Worm (Caenorhabditis elegans) whole organism, mixed stage, embryonic: ENCODE results near the gene wrt-4.

Source experiments
- M03D4.4 ChIP-seq: sonication (generic microtip); optimal IDR thresholded peaks from 2 replicates; lab custom pipeline; 2017; ENCODE audit warnings: mild to moderate bottlenecking, missing genetic modification characterization, missing compliant biosample characterization
- bed-3 ChIP-seq: fragments of 200-800 bp; sonication (Bioruptor generic); optimal IDR thresholded peaks from 3 replicates; lab custom pipeline; 2018; ENCODE audit warnings: mild to moderate bottlenecking, missing genetic modification characterization, moderate library complexity, missing compliant biosample characterization
- blmp-1 ChIP-seq: fragments of 150-350 bp; optimal IDR thresholded peaks from 2 replicates; lab custom pipeline; 2014; ENCODE audit warnings: missing biosample characterization, missing genetic modification characterization
- ceh-39 ChIP-seq: fragments of 150-350 bp; optimal IDR thresholded peaks from 2 replicates; lab custom pipeline; 2014; ENCODE audit warnings: missing biosample characterization, missing genetic modification characterization
- ceh-43 ChIP-seq: fragments of 200-800 bp; sonication (Bioruptor generic); optimal IDR thresholded peaks from 2 replicates; lab custom pipeline; 2018; ENCODE audit warnings: mild to moderate bottlenecking, missing genetic modification characterization, moderate library complexity, missing compliant biosample characterization
- ceh-83 ChIP-seq: fragments of 200-800 bp; sonication (Bioruptor generic); optimal IDR thresholded peaks from 2 replicates; lab custom pipeline; 2018; ENCODE audit warnings: mild to moderate bottlenecking, missing genetic modification characterization, missing compliant biosample characterization
- ces-1 ChIP-seq: fragments of 150-350 bp; optimal IDR thresholded peaks from 2 replicates; lab custom pipeline; 2014; ENCODE audit warnings: missing biosample characterization, missing genetic modification reagents, missing genetic modification characterization
- cnd-1 ChIP-seq: fragments of 200-800 bp; sonication (Bioruptor generic); optimal IDR thresholded peaks from 2 replicates; lab custom pipeline; 2018; ENCODE audit warnings: mild to moderate bottlenecking, missing genetic modification characterization, missing compliant biosample characterization
- drap-1 ChIP-seq: fragments of 200-800 bp; sonication (Bioruptor generic); optimal IDR thresholded peaks from 3 replicates; lab custom pipeline; 2018; ENCODE audit warnings: mild to moderate bottlenecking, missing genetic modification characterization, missing compliant biosample characterization
- elt-1 ChIP-seq: sonication (generic microtip); optimal IDR thresholded peaks from 2 replicates; lab custom pipeline; 2017; ENCODE audit warnings: missing genetic modification characterization, mild to moderate bottlenecking, missing compliant biosample characterization, antibody characterized with exemption, moderate library complexity, borderline replicate concordance; ENCODE audit not compliant: insufficient read depth
- elt-3 ChIP-seq: fragments of 150-350 bp; optimal IDR thresholded peaks from 2 replicates; lab custom pipeline; 2014; ENCODE audit warnings: missing biosample characterization, missing genetic modification characterization
- flh-1 ChIP-seq: fragments of 200-800 bp; sonication (Bioruptor generic); optimal IDR thresholded peaks from 2 replicates; lab custom pipeline; 2018; ENCODE audit warnings: mild to moderate bottlenecking, missing genetic modification characterization, moderate library complexity, missing compliant biosample characterization
- ham-2 ChIP-seq: fragments of 200-800 bp; sonication (Bioruptor generic); optimal IDR thresholded peaks from 2 replicates; lab custom pipeline; 2018; ENCODE audit warnings: mild to moderate bottlenecking, missing genetic modification characterization, missing compliant biosample characterization
- hlh-1 ChIP-seq: fragments of 150-350 bp; optimal IDR thresholded peaks from 2 replicates; lab custom pipeline; 2014; ENCODE audit warnings: missing biosample characterization, missing genetic modification reagents, missing genetic modification characterization
- lin-13 ChIP-seq: fragments of 150-350 bp; optimal IDR thresholded peaks from 2 replicates; lab custom pipeline; 2014; ENCODE audit warnings: missing biosample characterization, missing genetic modification characterization
- lin-32 ChIP-seq: fragments of 200-800 bp; sonication (Bioruptor generic); optimal IDR thresholded peaks from 2 replicates; lab custom pipeline; 2018; ENCODE audit warnings: mild to moderate bottlenecking, missing genetic modification characterization, missing compliant biosample characterization
- lsy-2 ChIP-seq: fragments of 150-350 bp; optimal IDR thresholded peaks from 2 replicates; lab custom pipeline; 2014; ENCODE audit warnings: missing biosample characterization, missing genetic modification characterization
- mab-5 ChIP-seq: fragments of 150-350 bp; optimal IDR thresholded peaks from 2 replicates; lab custom pipeline; 2014; ENCODE audit warnings: missing biosample characterization, missing genetic modification characterization
- mep-1 ChIP-seq: fragments of 150-350 bp; optimal IDR thresholded peaks from 2 replicates; lab custom pipeline; 2017; ENCODE audit warnings: missing biosample characterization, missing genetic modification reagents, missing genetic modification characterization, inconsistent platforms
- mls-2 ChIP-seq: sonication (generic microtip); optimal IDR thresholded peaks from 2 replicates; lab custom pipeline; 2016; ENCODE audit warnings: mild to moderate bottlenecking, missing genetic modification characterization, moderate library complexity, missing compliant biosample characterization
- nhr-12 ChIP-seq: fragments of 150-350 bp; optimal IDR thresholded peaks from 2 replicates; lab custom pipeline; 2014; ENCODE audit warnings: missing biosample characterization, missing genetic modification characterization
- nhr-2 ChIP-seq: fragments of 150-350 bp; optimal IDR thresholded peaks from 2 replicates; lab custom pipeline; 2014; ENCODE audit warnings: missing biosample characterization, missing genetic modification characterization
- nhr-237 ChIP-seq: fragments of 150-350 bp; optimal IDR thresholded peaks from 2 replicates; lab custom pipeline; 2014; ENCODE audit warnings: missing biosample characterization, missing genetic modification characterization
- nhr-28 ChIP-seq: fragments of 150-350 bp; optimal IDR thresholded peaks from 2 replicates; lab custom pipeline; 2014; ENCODE audit warnings: missing biosample characterization, missing genetic modification characterization
- nhr-76 ChIP-seq: sonication (generic microtip); optimal IDR thresholded peaks from 2 replicates; lab custom pipeline; 2017; ENCODE audit warnings: missing biosample characterization, missing genetic modification characterization
- pha-4 ChIP-seq: fragments of 150-350 bp; optimal IDR thresholded peaks from 2 replicates; lab custom pipeline; 2018; ENCODE audit warnings: missing biosample characterization, missing genetic modification reagents, missing genetic modification characterization
- sem-2 ChIP-seq: fragments of 200-800 bp; sonication (Bioruptor generic); optimal IDR thresholded peaks from 2 replicates; lab custom pipeline; 2018; ENCODE audit warnings: mild to moderate bottlenecking, missing genetic modification characterization, missing compliant biosample characterization
- snpc-4 ChIP-seq: fragments of 150-350 bp; optimal IDR thresholded peaks from 2 replicates; lab custom pipeline; 2014; ENCODE audit warnings: missing biosample characterization, missing genetic modification characterization
- sptf-1 ChIP-seq: sonication (generic microtip); optimal IDR thresholded peaks from 2 replicates; lab custom pipeline; 2017; ENCODE audit warnings: mild to moderate bottlenecking, missing genetic modification characterization, moderate library complexity, missing compliant biosample characterization
- tbx-8 ChIP-seq: fragments of 200-800 bp; sonication (Bioruptor generic); optimal IDR thresholded peaks from 2 replicates; lab custom pipeline; 2018; ENCODE audit warnings: mild to moderate bottlenecking, missing genetic modification characterization, moderate library complexity, missing compliant biosample characterization
- unc-120 ChIP-seq: sonication (generic microtip); optimal IDR thresholded peaks from 2 replicates; lab custom pipeline; 2017; ENCODE audit warnings: missing genetic modification characterization, missing compliant biosample characterization; ENCODE audit not compliant: poor library complexity, severe bottlenecking
- unc-39 ChIP-seq: fragments of 150-350 bp; optimal IDR thresholded peaks from 2 replicates; lab custom pipeline; 2014; ENCODE audit warnings: missing biosample characterization, missing genetic modification characterization
- unc-62 ChIP-seq: fragments of 150-350 bp; optimal IDR thresholded peaks from 2 replicates; lab custom pipeline; 2014; ENCODE audit warnings: missing biosample characterization, missing genetic modification reagents, missing genetic modification characterization
- zip-8 ChIP-seq: fragments of 150-350 bp; optimal IDR thresholded peaks from 2 replicates; lab custom pipeline; 2014; ENCODE audit warnings: missing biosample characterization, missing genetic modification characterization
- ztf-11 ChIP-seq: fragments of 150-350 bp; optimal IDR thresholded peaks from 2 replicates; lab custom pipeline; 2014; ENCODE audit warnings: missing biosample characterization, missing genetic modification characterization

wrt-4 gene

ce11 chrX:15742310-15742709 is 14.8 kb downstream of the wrt-4 start, which contains the start of gene nhr-255:
Gene nhr-255, plus strand, starts transcription at chrX:15742610.
- no peak for TF ChIP-seq mab-5 (tag; lab: Kevin White, UChicago)
- no peak for TF ChIP-seq snpc-4 (tag; lab: Kevin White, UChicago)
- no peak for TF ChIP-seq bed-3
- peak; percentile 86 for TF ChIP-seq ces-1 (GFP tag; lab: Kevin White, UChicago)

ce11 chrX:15741852-15742251 is 15.2 kb downstream of the wrt-4 start:
- TF ChIP-seq ceh-39 (no peak), nhr-12 (tag; lab: Kevin White, UChicago) (no peak), nhr-28 (tag; lab: Kevin White, UChicago) (peak; percentile 2), nhr-76 (tag; lab: Kevin White, UChicago) (no peak), snpc-4 (tag; lab: Kevin White, UChicago) (no peak), ceh-43 (GFP tag; lab: Kevin White, UChicago) (peak; percentile 85), lin-32 (peak; percentile 78), mab-5 (tag; lab: Kevin White, UChicago) (no peak), nhr-237 (tag; lab: Kevin White, UChicago) (peak; percentile 66), elt-1 (no peak), zip-8 (tag; lab: Kevin White, UChicago) (no peak), M03D4.4 (peak; percentile 92), sem-2 (GFP tag; lab: Kevin White, UChicago) (peak; percentile 79), blmp-1 (tag; lab: Kevin White, UChicago) (no peak), hlh-1 (tag; lab: Kevin White, UChicago) (peak; percentile 20), sptf-1 (tag; lab: Kevin White, UChicago) (peak; percentile 96), bed-3 (peak; percentile 88), unc-120 (tag; lab: Kevin White, UChicago) (peak; percentile 78), lin-13 (tag; lab: Kevin White, UChicago) (peak; percentile 28), cnd-1 (peak; percentile 90), ham-2 (GFP tag; lab: Kevin White, UChicago) (peak; percentile 85), ces-1 (GFP tag; lab: Kevin White, UChicago) (no peak), unc-39 (no peak), elt-3 (tag; lab: Kevin White, UChicago) (no peak), mep-1 (tag; lab: Kevin White, UChicago) (no peak), lsy-2 (tag; lab: Kevin White, UChicago) (peak; percentile 51), drap-1 (GFP tag; lab: Kevin White, UChicago) (peak; percentile 94), unc-62 (GFP tag; lab: Kevin White, UChicago) (peak; percentile 35), tbx-8 (GFP tag; lab: Kevin White, UChicago) (peak; percentile 70), ztf-11 (tag; lab: Kevin White, UChicago) (peak; percentile 4), mls-2 (peak; percentile 94), nhr-2 (no peak), pha-4 (tag; lab: Kevin White, UChicago) (peak; percentile 1), flh-1 (peak; percentile 81), ceh-83 (GFP tag; lab: Kevin White, UChicago) (peak; percentile 90)

DNA sequence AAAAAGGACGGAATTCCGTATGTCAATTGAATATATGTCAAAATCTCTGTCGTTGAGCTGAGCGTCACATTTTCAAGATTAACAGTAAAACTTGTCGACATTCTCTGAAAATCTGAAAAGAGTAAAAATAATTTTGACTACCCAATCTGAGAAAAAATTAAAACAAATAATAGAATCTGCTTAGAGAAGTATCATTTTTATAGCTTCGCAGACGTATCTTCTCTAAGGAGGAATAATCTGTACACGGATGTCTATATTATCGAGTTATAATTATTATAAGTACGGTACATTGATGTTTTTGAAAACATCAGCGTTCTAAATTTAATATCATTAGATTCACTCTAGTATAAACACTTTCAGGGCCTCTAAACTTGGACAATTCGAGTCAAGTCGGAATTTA is 16.5 kb downstream of the wrt-4 start, which contains the start of gene srg-64:
Gene srg-64, minus strand, starts transcription at position 101 of the 400 bp plus-strand sequence.
- TF ChIP-seq sem-2 (GFP tag; lab: Kevin White, UChicago) (no peak), zip-8 (tag; lab: Kevin White, UChicago) (no peak), nhr-2 (no peak), ztf-11 (tag; lab: Kevin White, UChicago) (no peak), ceh-83 (GFP tag; lab: Kevin White, UChicago) (no peak), unc-39 (no peak), bed-3 (no peak), ham-2 (GFP tag; lab: Kevin White, UChicago) (no peak), nhr-28 (tag; lab: Kevin White, UChicago) (no peak), pha-4 (tag; lab: Kevin White, UChicago) (no peak), unc-62 (GFP tag; lab: Kevin White, UChicago) (no peak)

DNA sequence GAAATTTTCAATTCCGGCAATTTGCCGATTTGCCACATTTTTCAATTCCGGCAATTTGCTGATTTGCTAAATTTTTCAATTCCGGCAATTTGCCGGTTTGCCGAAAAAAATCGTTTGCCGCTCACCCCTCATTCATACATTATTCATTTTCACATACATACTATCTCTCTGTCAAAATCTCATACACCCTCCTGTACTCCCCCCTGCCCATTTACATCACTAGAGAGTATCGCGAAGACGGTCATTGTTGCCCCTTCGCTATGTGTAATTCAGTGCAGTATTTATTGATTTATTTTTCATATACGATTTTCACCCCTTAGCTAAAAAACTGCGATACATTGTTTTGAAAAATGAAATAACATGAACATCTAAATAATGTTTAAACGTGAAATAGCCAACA is 20.6 kb downstream of the wrt-4 start:
- TF ChIP-seq mep-1 (tag; lab: Kevin White, UChicago) (peak; percentile 6), elt-1 (no peak), ceh-39 (no peak), blmp-1 (tag; lab: Kevin White, UChicago) (no peak), drap-1 (GFP tag; lab: Kevin White, UChicago) (no peak), ceh-43 (GFP tag; lab: Kevin White, UChicago) (no peak), lsy-2 (tag; lab: Kevin White, UChicago) (peak; percentile 54), elt-3 (tag; lab: Kevin White, UChicago) (no peak), bed-3 (no peak)
- TF ChIP-seq, all 35 proteins: peak for 2
